Fruit fly (Drosophila melanogaster) whole organism, prepupa: ENCODE measurements around the gene CG8833.

Experiments
- Blimp-1 ChIP-seq: fragments of 200-800 bp; sonication (Bioruptor generic); optimal IDR thresholded peaks from 3 replicates; lab custom pipeline; 2017; ENCODE audit warnings: missing biosample characterization, missing genetic modification characterization, mild to moderate bottlenecking, moderate library complexity, missing genetic modification reagents
- CG10631 ChIP-seq: fragments of 200-800 bp; sonication (Bioruptor generic); optimal IDR thresholded peaks from 2 replicates; lab custom pipeline; 2016; ENCODE audit warnings: missing biosample characterization, missing genetic modification characterization
- CG10669 ChIP-seq: fragments of 200-800 bp; sonication (Bioruptor generic); optimal IDR thresholded peaks from 3 replicates; lab custom pipeline; 2018; ENCODE audit warnings: missing biosample characterization, mild to moderate bottlenecking, missing genetic modification characterization, moderate library complexity
- CG11294 ChIP-seq: fragments of 200-800 bp; sonication (Bioruptor generic); IDR thresholded peaks from 2 replicates; pipeline ENCODE4 v1.3.6; 2022; ENCODE audit warnings: missing biosample characterization, missing genetic modification characterization
- CG15336 ChIP-seq: fragments of 200-800 bp; sonication (Bioruptor generic); IDR thresholded peaks from 2 replicates; pipeline ENCODE4 v1.3.6; 2022; ENCODE audit warnings: missing biosample characterization, missing genetic modification characterization
- CG1621 ChIP-seq: fragments of 200-800 bp; sonication (Bioruptor generic); optimal IDR thresholded peaks from 3 replicates; lab custom pipeline; 2018; ENCODE audit warnings: missing biosample characterization, mild to moderate bottlenecking, missing genetic modification characterization
- CG34406 ChIP-seq: fragments of 200-800 bp; sonication (Bioruptor generic); optimal IDR thresholded peaks from 3 replicates; lab custom pipeline; 2016; ENCODE audit warnings: missing biosample characterization, missing genetic modification characterization
- CG3919 ChIP-seq: fragments of 200-800 bp; sonication (Bioruptor generic); optimal IDR thresholded peaks from 3 replicates; lab custom pipeline; 2016; ENCODE audit warnings: missing biosample characterization, missing genetic modification characterization
- CG6163 ChIP-seq: fragments of 200-800 bp; sonication (Bioruptor generic); IDR thresholded peaks from 3 replicates; pipeline ENCODE4 v1.3.6; 2022; ENCODE audit warnings: missing biosample characterization, missing genetic modification characterization
- CG6792 ChIP-seq: fragments of 200-800 bp; sonication (Bioruptor generic); optimal IDR thresholded peaks from 3 replicates; lab custom pipeline; 2016; ENCODE audit warnings: missing biosample characterization, missing genetic modification characterization
- CG6854 ChIP-seq: fragments of 200-800 bp; sonication (Bioruptor generic); optimal IDR thresholded peaks from 2 replicates; lab custom pipeline; 2017; ENCODE audit warnings: missing biosample characterization, mild to moderate bottlenecking, missing genetic modification characterization
- CG7368 ChIP-seq: fragments of 200-800 bp; sonication (Bioruptor generic); optimal IDR thresholded peaks from 3 replicates; lab custom pipeline; 2016; ENCODE audit warnings: missing biosample characterization, missing genetic modification characterization
- CG8119 ChIP-seq: fragments of 200-800 bp; sonication (Bioruptor generic); IDR thresholded peaks from 3 replicates; pipeline ENCODE4 v1.3.6; 2022; ENCODE audit warnings: missing biosample characterization, missing genetic modification characterization
- CG8319 ChIP-seq: fragments of 200-800 bp; sonication (Bioruptor generic); optimal IDR thresholded peaks from 3 replicates; lab custom pipeline; 2016; ENCODE audit warnings: missing biosample characterization, missing genetic modification characterization
- CG8632 ChIP-seq: fragments of 200-800 bp; sonication (Bioruptor generic); optimal IDR thresholded peaks from 3 replicates; lab custom pipeline; 2016; ENCODE audit warnings: missing biosample characterization, missing genetic modification characterization
- CG9139 ChIP-seq: fragments of 200-800 bp; sonication (Bioruptor generic); optimal IDR thresholded peaks from 3 replicates; lab custom pipeline; 2017; ENCODE audit warnings: missing biosample characterization, mild to moderate bottlenecking, missing genetic modification characterization
- Eip75B ChIP-seq: fragments of 200-800 bp; sonication (Bioruptor generic); optimal IDR thresholded peaks from 3 replicates; lab custom pipeline; 2016; ENCODE audit warnings: missing biosample characterization, missing genetic modification characterization
- Eip78C ChIP-seq: fragments of 200-800 bp; sonication (Bioruptor generic); peaks from one replicate; lab custom pipeline; 2016; ENCODE audit warnings: missing biosample characterization, missing genetic modification characterization
- Eip93F ChIP-seq: fragments of 200-800 bp; sonication (Bioruptor generic); optimal IDR thresholded peaks from 2 replicates; lab custom pipeline; 2016; ENCODE audit warnings: missing biosample characterization, mild to moderate bottlenecking, missing genetic modification characterization
- Ets21C ChIP-seq: fragments of 200-800 bp; sonication (Bioruptor generic); optimal IDR thresholded peaks from 3 replicates; lab custom pipeline; 2016; ENCODE audit warnings: missing biosample characterization, missing genetic modification characterization
- Ets96B ChIP-seq: fragments of 200-800 bp; optimal IDR thresholded peaks from 2 replicates; lab custom pipeline; 2019; ENCODE audit warnings: missing biosample characterization, mild to moderate bottlenecking, missing genetic modification characterization, moderate library complexity
- Gug ChIP-seq: fragments of 200-800 bp; sonication (Bioruptor generic); IDR thresholded peaks from 2 replicates; pipeline ENCODE4 v1.3.6; 2022; ENCODE audit warnings: missing biosample characterization, missing genetic modification characterization
- Hr38 ChIP-seq: sonication (Bioruptor generic); optimal IDR thresholded peaks from 2 replicates; lab custom pipeline; 2016; ENCODE audit warnings: missing biosample characterization, missing genetic modification characterization
- Hr39 ChIP-seq: fragments of 200-800 bp; sonication (Bioruptor generic); optimal IDR thresholded peaks from 2 replicates; lab custom pipeline; 2016; ENCODE audit warnings: missing biosample characterization, missing genetic modification characterization
- Hr4 ChIP-seq: fragments of 200-800 bp; sonication (Bioruptor generic); optimal IDR thresholded peaks from 3 replicates; lab custom pipeline; 2016; ENCODE audit warnings: missing biosample characterization, missing genetic modification characterization
- Lpt ChIP-seq: fragments of 200-800 bp; sonication (Bioruptor generic); optimal IDR thresholded peaks from 3 replicates; lab custom pipeline; 2016; ENCODE audit warnings: missing biosample characterization, missing genetic modification characterization
- Smox ChIP-seq: fragments of 200-800 bp; sonication (Bioruptor generic); optimal IDR thresholded peaks from 3 replicates; lab custom pipeline; 2016; ENCODE audit warnings: missing biosample characterization, missing genetic modification characterization
- Sox102F ChIP-seq: fragments of 200-800 bp; sonication (Bioruptor generic); optimal IDR thresholded peaks from 2 replicates; lab custom pipeline; 2016; ENCODE audit warnings: missing biosample characterization, mild to moderate bottlenecking, missing genetic modification characterization
- Sox14 ChIP-seq: fragments of 200-800 bp; sonication (Bioruptor generic); optimal IDR thresholded peaks from 3 replicates; lab custom pipeline; 2016; ENCODE audit warnings: missing biosample characterization, missing genetic modification characterization
- Sox15 ChIP-seq: fragments of 200-800 bp; sonication (Bioruptor generic); optimal IDR thresholded peaks from 3 replicates; lab custom pipeline; 2016; ENCODE audit warnings: missing biosample characterization, missing genetic modification characterization
- achi ChIP-seq: fragments of 200-800 bp; sonication (Bioruptor generic); optimal IDR thresholded peaks from 3 replicates; lab custom pipeline; 2016; ENCODE audit warnings: missing biosample characterization, missing genetic modification characterization
- cyc ChIP-seq: fragments of 200-800 bp; sonication (Bioruptor generic); optimal IDR thresholded peaks from 3 replicates; lab custom pipeline; 2016; ENCODE audit warnings: missing biosample characterization, missing genetic modification characterization
- dac ChIP-seq: fragments of 200-800 bp; sonication (Bioruptor generic); optimal IDR thresholded peaks from 2 replicates; lab custom pipeline; 2017; ENCODE audit warnings: missing biosample characterization, mild to moderate bottlenecking, missing genetic modification characterization
- dsx ChIP-seq: fragments of 200-800 bp; optimal IDR thresholded peaks from 3 replicates; lab custom pipeline; 2019; ENCODE audit warnings: missing biosample characterization, mild to moderate bottlenecking, missing genetic modification characterization, moderate library complexity; ENCODE audit not compliant: poor library complexity, severe bottlenecking
- eg ChIP-seq: fragments of 200-800 bp; sonication (Bioruptor generic); IDR thresholded peaks from 3 replicates; pipeline ENCODE4 v1.3.6; 2022; ENCODE audit warnings: missing biosample characterization, missing genetic modification characterization
- fd85E ChIP-seq: fragments of 200-800 bp; sonication (Bioruptor generic); optimal IDR thresholded peaks from 3 replicates; lab custom pipeline; 2016; ENCODE audit warnings: missing biosample characterization, missing genetic modification characterization
- fkh ChIP-seq: fragments of 200-800 bp; sonication (Bioruptor generic); optimal IDR thresholded peaks from 3 replicates; lab custom pipeline; 2017; ENCODE audit warnings: missing biosample characterization, mild to moderate bottlenecking, missing genetic modification characterization, moderate library complexity
- net ChIP-seq: fragments of 200-800 bp; sonication (Bioruptor generic); optimal IDR thresholded peaks from 3 replicates; lab custom pipeline; 2016; ENCODE audit warnings: missing biosample characterization, missing genetic modification characterization
- pdm3 ChIP-seq: fragments of 200-800 bp; sonication (Bioruptor generic); optimal IDR thresholded peaks from 3 replicates; lab custom pipeline; 2016; ENCODE audit warnings: missing biosample characterization, missing genetic modification characterization
- salr ChIP-seq, 2 experiments: fragments of 200-800 bp; sonication (Bioruptor generic); optimal IDR thresholded peaks; 3 replicates each; lab custom pipeline; 2016 to 2018; ENCODE audit warnings: missing biosample characterization in 2 of 2, missing genetic modification characterization in 2 of 2, mild to moderate bottlenecking in 1 of 2
- spab ChIP-seq: fragments of 200-800 bp; sonication (Bioruptor generic); optimal IDR thresholded peaks from 2 replicates; lab custom pipeline; 2017; ENCODE audit warnings: missing biosample characterization, mild to moderate bottlenecking, missing genetic modification characterization, missing genetic modification reagents
- ss ChIP-seq, 2 experiments: fragments of 200-800 bp; sonication (Bioruptor generic); optimal IDR thresholded peaks; 2 replicates in 1 of 2; 3 replicates in 1 of 2; lab custom pipeline; 2017 to 2018; ENCODE audit warnings: mild to moderate bottlenecking in 2 of 2, missing biosample characterization in 2 of 2, missing genetic modification characterization in 2 of 2, moderate library complexity in 1 of 2
- svp ChIP-seq: fragments of 200-800 bp; sonication (Bioruptor generic); peaks from one replicate; lab custom pipeline; 2016; ENCODE audit warnings: missing biosample characterization, missing genetic modification characterization

The CG8833 gene

dm6 chr3L:13925117-13925726 is 3.6 kb downstream of the CG8833 start, which contains the start of gene Rgl:
Rgl (minus strand) TSS chr3L:13925335.
- peak; percentile 42 for TF ChIP-seq CG1621
- peak; percentile 44 for TF ChIP-seq CG6854 (GFP tag; lab: Kevin White, UChicago)
- TF ChIP-seq eg (GFP tag; lab: Robert Waterston, UW), result peak; percentile 43; the same call in 1 of the 3 replicates
- peak; percentile 6 for TF ChIP-seq CG3919 (GFP tag; lab: Kevin White, UChicago)
- TF ChIP-seq Smox (GFP tag; lab: Kevin White, UChicago), result no peak
- no peak for TF ChIP-seq Lpt (GFP tag; lab: Kevin White, UChicago)
- peak; percentile 53; the same call in 1 of the 2 replicates for TF ChIP-seq CG15336 (GFP tag; lab: Robert Waterston, UW)
- TF ChIP-seq CG6163 (GFP tag; lab: Robert Waterston, UW), result peak; percentile 67; the same call in 2 of the 3 replicates
- TF ChIP-seq dsx (GFP tag; lab: Kevin White, UChicago), result peak; percentile 14
- TF ChIP-seq fkh (GFP tag; lab: Kevin White, UChicago), result no peak
- peak; percentile 44 for TF ChIP-seq CG9139 (GFP tag; lab: Kevin White, UChicago)
- TF ChIP-seq CG8119 (GFP tag; lab: Robert Waterston, UW), result peak; percentile 33; the same call in 1 of the 3 replicates
- TF ChIP-seq CG8632 (GFP tag; lab: Kevin White, UChicago), result peak; percentile 14

DNA sequence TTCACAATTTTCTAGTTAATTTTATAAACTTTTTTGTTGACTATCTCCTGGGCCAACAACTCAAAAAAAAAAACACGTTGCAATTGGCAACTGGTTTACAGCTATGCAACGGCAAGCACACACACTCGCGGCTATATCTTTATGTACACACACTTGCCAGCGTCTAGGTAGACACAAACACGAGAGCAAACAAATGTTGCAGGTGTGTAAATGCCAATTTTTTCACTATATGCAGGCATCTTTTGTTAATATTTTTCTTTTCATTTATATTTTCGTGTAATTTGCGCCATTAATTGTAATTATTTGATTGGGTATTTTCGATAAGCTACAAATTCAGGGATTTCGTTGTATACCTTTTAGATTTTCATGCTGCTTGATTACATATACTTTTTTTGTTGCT is 4.2 kb downstream of the CG8833 start:
- TF ChIP-seq Eip78C (GFP tag; lab: Kevin White, UChicago) (peak; percentile 24), CG15336 (GFP tag; lab: Robert Waterston, UW) (0 out of 2 replicates have a peak, but pooled peaks have one; percentile 10), fkh (GFP tag; lab: Kevin White, UChicago) (peak; percentile 18), CG6163 (GFP tag; lab: Robert Waterston, UW) (0 out of 3 replicates have a peak, but pooled peaks have one; percentile 20), Hr39 (peak; percentile 4), eg (GFP tag; lab: Robert Waterston, UW) (peak; percentile 9; the same call in 1 of the 3 replicates), CG10669 (GFP tag; lab: Kevin White, UChicago) (no peak), net (peak; percentile 28), CG10631 (peak; percentile 16), CG11294 (GFP tag; lab: Robert Waterston, UW) (no peak), achi (GFP tag; lab: Kevin White, UChicago) (peak; percentile 19)

- TF ChIP-seq CG11294 (GFP tag; lab: Robert Waterston, UW), result peak; percentile 54
- TF ChIP-seq Blimp-1 (GFP tag; lab: Kevin White, UChicago), result peak; percentile 2
- no peak for TF ChIP-seq net
- peak; percentile 46; the same call in 1 of the 2 replicates for TF ChIP-seq Gug (GFP tag; lab: Robert Waterston, UW)
- TF ChIP-seq Eip75B (GFP tag; lab: Kevin White, UChicago), result peak; percentile 55
- peak in 1 of 2 experiments; percentile 16 for TF ChIP-seq salr (GFP tag; optimal IDR thresholded peaks at IDR 0.05; lab: Kevin White, UChicago)
- no peak for TF ChIP-seq dac (GFP tag; lab: Kevin White, UChicago)
- TF ChIP-seq Sox102F (GFP tag; lab: Kevin White, UChicago), result peak; percentile 31
- peak; percentile 23 for TF ChIP-seq pdm3
- peak; percentile 43; the same call in 1 of the 3 replicates for TF ChIP-seq CG8119 (GFP tag; lab: Robert Waterston, UW)
- peak; percentile 8 for TF ChIP-seq Ets21C
- TF ChIP-seq CG6854 (GFP tag; lab: Kevin White, UChicago), result peak; percentile 22
- peak; percentile 18 for TF ChIP-seq CG8632 (GFP tag; lab: Kevin White, UChicago)
- peak; percentile 33 for TF ChIP-seq CG8319 (GFP tag; lab: Kevin White, UChicago)
- peak; percentile 4 for TF ChIP-seq Hr4 (GFP tag; lab: Kevin White, UChicago)
- TF ChIP-seq svp (GFP tag; lab: Kevin White, UChicago), result no peak
- TF ChIP-seq Sox15, result no peak
- peak; percentile 29 for TF ChIP-seq CG34406 (GFP tag; lab: Kevin White, UChicago)
- peak; percentile 85 for TF ChIP-seq Eip78C (GFP tag; lab: Kevin White, UChicago)
- TF ChIP-seq Hr38 (GFP tag; lab: Kevin White, UChicago), result no peak
- peak; percentile 22 for TF ChIP-seq CG6792 (GFP tag; lab: Kevin White, UChicago)
- TF ChIP-seq fd85E (GFP tag; lab: Kevin White, UChicago), result no peak
- peak; percentile 44 for TF ChIP-seq Hr39
- peak in 1 of 2 experiments; percentile 68 for TF ChIP-seq ss (GFP tag; optimal IDR thresholded peaks at IDR 0.05; lab: Kevin White, UChicago)
- peak; percentile 15 for TF ChIP-seq Ets96B (tag; lab: Kevin White, UChicago)
- TF ChIP-seq Sox14 (GFP tag; lab: Kevin White, UChicago), result peak; percentile 30
- TF ChIP-seq CG7368 (GFP tag; lab: Kevin White, UChicago), result no peak
- TF ChIP-seq spab (GFP tag; lab: Kevin White, UChicago), result no peak
- no peak for TF ChIP-seq Eip93F (GFP tag; lab: Kevin White, UChicago)
- peak; percentile 18 for TF ChIP-seq cyc (GFP tag; lab: Kevin White, UChicago)
Observed at dm6 chr3L:13923332-13924272, 5.2 kb downstream of the CG8833 start.
